Worm (Caenorhabditis elegans) whole organism, early embryonic: ENCODE measurements around the gene fbxa-19.

Experiments
- ama-1 ChIP-seq: fragments of 150-350 bp; optimal IDR thresholded peaks from 2 replicates; lab custom pipeline; 2014
- ceh-13 ChIP-seq: fragments of 200-800 bp; sonication (Bioruptor generic); optimal IDR thresholded peaks from 2 replicates; lab custom pipeline; 2018; ENCODE audit warnings: mild to moderate bottlenecking, missing genetic modification characterization, missing compliant biosample characterization
- hmbx-1 ChIP-seq: sonication (generic microtip); optimal IDR thresholded peaks from 2 replicates; lab custom pipeline; 2016; ENCODE audit warnings: mild to moderate bottlenecking, missing genetic modification characterization, missing compliant biosample characterization

- TF ChIP-seq hmbx-1 (tag; lab: Kevin White, UChicago), result no peak
- no peak for TF ChIP-seq ama-1 (lab: Kevin White, UChicago)
- no peak for TF ChIP-seq ceh-13 (GFP tag; lab: Kevin White, UChicago)
Observed at ce11 chrIII:1321561-1321960, 6.4 kb downstream of the fbxa-19 start, which contains the start of gene fbxa-15.
